Fruit fly (Drosophila melanogaster) whole organism, embryonic: Measurements from ENCODE around the gene CG7556.

ENCODE experiments used
- BtbVII ChIP-seq: fragments of 200-800 bp; sonication (Bioruptor generic); optimal IDR thresholded peaks from 3 replicates; lab custom pipeline; 2017; ENCODE audit warnings: missing biosample characterization, mild to moderate bottlenecking, missing genetic modification characterization
- CG14710 ChIP-seq: fragments of 200-800 bp; sonication (Bioruptor generic); optimal IDR thresholded peaks from 3 replicates; lab custom pipeline; 2019; ENCODE audit warnings: missing biosample characterization, mild to moderate bottlenecking, missing genetic modification characterization, moderate library complexity
- CG1529 ChIP-seq: fragments of 200-800 bp; sonication (Bioruptor generic); optimal IDR thresholded peaks from 3 replicates; lab custom pipeline; 2018; ENCODE audit warnings: missing biosample characterization, missing genetic modification characterization
- CG17829 ChIP-seq: fragments of 200-800 bp; optimal IDR thresholded peaks from 2 replicates; lab custom pipeline; 2019; ENCODE audit warnings: missing biosample characterization, mild to moderate bottlenecking, missing genetic modification characterization, moderate library complexity
- CG2120 ChIP-seq: fragments of 200-800 bp; sonication (Bioruptor generic); optimal IDR thresholded peaks from 3 replicates; lab custom pipeline; 2016; ENCODE audit warnings: missing biosample characterization, missing genetic modification characterization
- CG4424 ChIP-seq: fragments of 200-800 bp; sonication (Bioruptor generic); optimal IDR thresholded peaks from 3 replicates; lab custom pipeline; 2016; ENCODE audit warnings: missing biosample characterization, missing genetic modification characterization
- CG9876 ChIP-seq: fragments of 200-800 bp; sonication (Bioruptor generic); optimal IDR thresholded peaks from 2 replicates; lab custom pipeline; 2016; ENCODE audit warnings: missing biosample characterization, missing genetic modification characterization
- HLH4C ChIP-seq: fragments of 200-800 bp; sonication (Bioruptor generic); IDR thresholded peaks from 3 replicates; pipeline ENCODE4 v1.3.6; 2022; ENCODE audit warnings: missing biosample characterization, missing genetic modification characterization; ENCODE audit not compliant: partially characterized antibody
- Hr78 ChIP-seq, 2 experiments: fragments of 200-800 bp in 1 of 2; fragments of >200 bp in 1 of 2; sonication (Bioruptor generic) in 1 of 2; optimal IDR thresholded peaks; 2 replicates each; lab custom pipeline; 2017 to 2019; ENCODE audit warnings: missing biosample characterization in 2 of 2, missing genetic modification characterization in 2 of 2, mild to moderate bottlenecking in 1 of 2, moderate library complexity in 1 of 2
- amos ChIP-seq: fragments of 200-800 bp; sonication (Bioruptor generic); IDR thresholded peaks from 2 replicates; pipeline ENCODE4 v1.3.6; 2022; ENCODE audit warnings: missing biosample characterization, missing genetic modification characterization; ENCODE audit not compliant: partially characterized antibody
- sens-2 ChIP-seq: fragments of 200-800 bp; sonication (Bioruptor generic); IDR thresholded peaks from 2 replicates; pipeline ENCODE4 v1.3.6; 2022; ENCODE audit warnings: missing biosample characterization, missing genetic modification characterization
- wor ChIP-seq: fragments of 200-800 bp; sonication (Bioruptor generic); IDR thresholded peaks from 2 replicates; pipeline ENCODE4 v1.3.6; 2022; ENCODE audit warnings: missing biosample characterization, missing genetic modification characterization
- zfh2 ChIP-seq: fragments of 200-800 bp; sonication (Bioruptor generic); optimal IDR thresholded peaks from 2 replicates; lab custom pipeline; 2016; ENCODE audit warnings: missing biosample characterization, missing genetic modification characterization

DNA sequence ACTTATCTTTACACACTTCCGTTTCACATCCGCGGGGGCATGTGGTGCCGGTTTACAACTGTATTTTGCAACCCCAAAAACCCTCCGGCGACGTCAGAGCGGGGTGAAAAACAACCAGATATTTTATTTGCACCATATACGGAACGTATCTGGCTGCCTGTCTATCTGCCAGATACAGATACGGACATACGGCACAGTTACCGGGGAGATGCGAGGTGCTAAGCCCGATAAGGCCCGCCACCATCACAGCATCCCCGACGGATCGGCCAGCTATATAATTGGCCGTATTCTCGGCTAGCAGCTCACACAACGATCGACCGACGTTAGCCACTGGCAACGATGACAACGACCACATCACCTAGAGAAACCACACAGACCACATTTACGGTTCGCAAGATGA, 33.3 kb upstream of the CG7556 start, which contains the start of gene Mur18B:
- TF ChIP-seq CG9876 (GFP tag; lab: Kevin White, UChicago) = no peak
- no peak for TF ChIP-seq CG14710 (tag; lab: Kevin White, UChicago)
- TF ChIP-seq wor (GFP tag; lab: Robert Waterston, UW) = no peak
- no peak for TF ChIP-seq CG2120
- no peak for TF ChIP-seq Hr78 (GFP tag; optimal IDR thresholded peaks at IDR 0.05; lab: Kevin White, UChicago)
- TF ChIP-seq amos (GFP tag; lab: Robert Waterston, UW) = no peak
- no peak for TF ChIP-seq HLH4C
- no peak for TF ChIP-seq BtbVII
- no peak for TF ChIP-seq sens-2
- no peak for TF ChIP-seq zfh2
- TF ChIP-seq CG17829 (tag; lab: Kevin White, UChicago) = no peak
- TF ChIP-seq CG1529 = no peak
- no peak for TF ChIP-seq CG4424 (GFP tag; lab: Kevin White, UChicago)
